2 worm cellular contexts compared by ENCODE assay signal in the genomic region with DNA sequence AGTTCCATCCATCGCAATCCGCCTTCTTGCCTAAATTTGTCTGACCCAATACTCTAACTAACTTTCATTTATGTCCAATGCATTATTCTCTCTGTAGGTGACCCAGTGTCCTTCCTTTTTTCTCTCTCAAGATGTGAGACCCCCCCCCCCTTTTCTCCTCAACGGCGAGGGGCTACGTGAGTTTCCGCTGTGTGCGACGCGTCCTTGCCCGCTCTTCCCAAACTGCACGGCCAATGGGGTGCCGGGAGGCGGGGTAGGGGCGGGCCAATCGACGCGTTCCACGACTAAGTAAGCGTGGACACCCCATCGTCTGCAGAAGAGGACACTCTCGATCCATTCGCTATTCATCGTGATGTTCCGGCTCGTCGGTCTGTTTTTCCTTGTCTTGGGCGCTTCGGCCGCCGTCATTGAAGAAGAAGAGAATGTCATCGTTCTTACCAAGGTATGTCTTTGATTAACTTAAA.
TF ChIP-seq lines count a peak whose summit lies in the region.

A gene (plus strand): TSS at position 269 of the 464 bp plus-strand sequence.

TF ChIP-seq in whole organism, L1 larva, 84 proteins besides CTCF, POLR2A, EP300 and RAD21 (continued from another document):
- TF ChIP-seq ces-1 (GFP tag; optimal IDR thresholded peaks at IDR 0.05; lab: Kevin White, UChicago) = no peak
- no peak for TF ChIP-seq nhr-76 (tag; optimal IDR thresholded peaks at IDR 0.05; lab: Kevin White, UChicago)
- peak; percentile 72 for TF ChIP-seq nhr-20 (tag; optimal IDR thresholded peaks at IDR 0.05; lab: Kevin White, UChicago)
- TF ChIP-seq ets-5 (GFP tag; IDR thresholded peaks at IDR 0.05; lab: Robert Waterston, UW) = no peak
- TF ChIP-seq hpl-2 (GFP tag; optimal IDR thresholded peaks at IDR 0.05; lab: Kevin White, UChicago) = no peak
- TF ChIP-seq nhr-71 (tag; optimal IDR thresholded peaks at IDR 0.05; lab: Kevin White, UChicago) = peak; percentile 81
- peak; percentile 62 for TF ChIP-seq rnt-1 (tag; optimal IDR thresholded peaks at IDR 0.05; lab: Kevin White, UChicago)
- no peak for TF ChIP-seq snpc-4 (tag; optimal IDR thresholded peaks at IDR 0.05; lab: Kevin White, UChicago)
- no peak for TF ChIP-seq Y116A8C.19 (tag; optimal IDR thresholded peaks at IDR 0.05; lab: Kevin White, UChicago; ENCODE audit: borderline replicate concordance)
- peak; percentile 44 for TF ChIP-seq unc-86 (tag; optimal IDR thresholded peaks at IDR 0.05; lab: Kevin White, UChicago)
- TF ChIP-seq C16A3.4 (tag; optimal IDR thresholded peaks at IDR 0.05; lab: Kevin White, UChicago) = peak; percentile 49
- TF ChIP-seq mef-2 (tag; optimal IDR thresholded peaks at IDR 0.05; lab: Kevin White, UChicago) = no peak
- no peak for TF ChIP-seq ceh-90 (tag; optimal IDR thresholded peaks at IDR 0.05; lab: Kevin White, UChicago)
- no peak for TF ChIP-seq zag-1 (tag; optimal IDR thresholded peaks at IDR 0.05; lab: Kevin White, UChicago)
- peak; percentile 51 for TF ChIP-seq ceh-8 (GFP tag; optimal IDR thresholded peaks at IDR 0.05; lab: Kevin White, UChicago)
- peak; percentile 97 for TF ChIP-seq lin-14 (GFP tag; optimal IDR thresholded peaks at IDR 0.05; lab: Kevin White, UChicago)
- peak; percentile 55 for TF ChIP-seq irx-1 (tag; optimal IDR thresholded peaks at IDR 0.05; lab: Kevin White, UChicago)
- peak; percentile 24 for TF ChIP-seq fos-1 (tag; optimal IDR thresholded peaks at IDR 0.05; lab: Kevin White, UChicago)
- TF ChIP-seq aly-2 (tag; optimal IDR thresholded peaks at IDR 0.05; lab: Kevin White, UChicago) = no peak
- TF ChIP-seq mab-9 (GFP tag; IDR thresholded peaks at IDR 0.05; lab: Robert Waterston, UW) = peak; percentile 69
- TF ChIP-seq ceh-63 (GFP tag; optimal IDR thresholded peaks at IDR 0.05; lab: Kevin White, UChicago) = no peak
- no peak for TF ChIP-seq nhr-84 (tag; optimal IDR thresholded peaks at IDR 0.05; lab: Kevin White, UChicago)
- peak; percentile 72 for TF ChIP-seq tbx-2 (tag; optimal IDR thresholded peaks at IDR 0.05; lab: Kevin White, UChicago)
- peak; percentile 100 for TF ChIP-seq xbp-1 (tag; optimal IDR thresholded peaks at IDR 0.05; lab: Kevin White, UChicago)
- TF ChIP-seq fkh-4 (tag; optimal IDR thresholded peaks at IDR 0.05; lab: Kevin White, UChicago; ENCODE audit: borderline replicate concordance) = no peak
- TF ChIP-seq C34B4.2 (tag; optimal IDR thresholded peaks at IDR 0.05; lab: Kevin White, UChicago) = no peak

TF ChIP-seq in whole organism, young adult, 124 proteins besides CTCF, POLR2A, EP300 and RAD21 (continued from another document):
- TF ChIP-seq rcor-1 (GFP tag; IDR thresholded peaks at IDR 0.05; lab: Robert Waterston, UW) (peak; percentile 57), ztf-26 (tag; optimal IDR thresholded peaks at IDR 0.05; lab: Kevin White, UChicago) (peak; percentile 75), pbrm-1 (GFP tag; IDR thresholded peaks at IDR 0.05; lab: Robert Waterston, UW) (peak; percentile 68; the same call in 1 of the 2 replicates), ceh-58 (GFP tag; IDR thresholded peaks at IDR 0.05; lab: Robert Waterston, UW) (no peak), ztf-25 (GFP tag; IDR thresholded peaks at IDR 0.05; lab: Robert Waterston, UW) (no peak), ekl-4 (GFP tag; IDR thresholded peaks at IDR 0.05; lab: Robert Waterston, UW) (peak; percentile 59), die-1 (tag; optimal IDR thresholded peaks at IDR 0.05; lab: Kevin White, UChicago) (no peak), cebp-2 (GFP tag; IDR thresholded peaks at IDR 0.05; lab: Robert Waterston, UW) (no peak), akir-1 (GFP tag; optimal IDR thresholded peaks at IDR 0.05; lab: Kevin White, UChicago) (no peak), let-607 (tag; optimal IDR thresholded peaks at IDR 0.05; lab: Kevin White, UChicago) (peak; percentile 96 to 98), lag-1 (GFP tag; IDR thresholded peaks at IDR 0.05; lab: Robert Waterston, UW) (no peak), mcd-1 (GFP tag; IDR thresholded peaks at IDR 0.05; lab: Robert Waterston, UW) (peak; percentile 70), lin-26 (GFP tag; IDR thresholded peaks at IDR 0.05; lab: Robert Waterston, UW) (0 out of 2 replicates have a peak, but pooled peaks have one; percentile 19), F52B5.7 (tag; optimal IDR thresholded peaks at IDR 0.05; lab: Kevin White, UChicago) (peak; percentile 35), efl-1 (GFP tag; optimal IDR thresholded peaks at IDR 0.05; lab: Kevin White, UChicago) (no peak), C17E4.6 (GFP tag; IDR thresholded peaks at IDR 0.05; lab: Robert Waterston, UW) (no peak), lin-35 (GFP tag; optimal IDR thresholded peaks at IDR 0.05; lab: Kevin White, UChicago) (peak in 1 of 3 experiments; percentile 44), aptf-2 (GFP tag; conservative IDR thresholded peaks at IDR 0.05; lab: Robert Waterston, UW) (no peak), ZK185.1 (tag; optimal IDR thresholded peaks at IDR 0.05; lab: Kevin White, UChicago; ENCODE audit: poor library complexity, severe bottlenecking) (no peak), nhr-80 (tag; optimal IDR thresholded peaks at IDR 0.05; lab: Kevin White, UChicago) (peak; percentile 54), nhr-27 (tag; optimal IDR thresholded peaks at IDR 0.05; lab: Kevin White, UChicago) (peak; percentile 16), tlf-1 (GFP tag; optimal IDR thresholded peaks at IDR 0.05; lab: Kevin White, UChicago) (peak; percentile 25), lin-40 (tag; optimal IDR thresholded peaks at IDR 0.05; lab: Kevin White, UChicago) (peak; percentile 50), F37B4.10 (GFP tag; IDR thresholded peaks at IDR 0.05; lab: Robert Waterston, UW) (no peak), ztf-18 (tag; optimal IDR thresholded peaks at IDR 0.05; lab: Kevin White, UChicago) (peak; percentile 10), mel-28 (tag; optimal IDR thresholded peaks at IDR 0.05; lab: Kevin White, UChicago; ENCODE audit: borderline replicate concordance) (no peak)
